Fruit fly (Drosophila melanogaster): ENCODE data around the gene Remo.

DNA sequence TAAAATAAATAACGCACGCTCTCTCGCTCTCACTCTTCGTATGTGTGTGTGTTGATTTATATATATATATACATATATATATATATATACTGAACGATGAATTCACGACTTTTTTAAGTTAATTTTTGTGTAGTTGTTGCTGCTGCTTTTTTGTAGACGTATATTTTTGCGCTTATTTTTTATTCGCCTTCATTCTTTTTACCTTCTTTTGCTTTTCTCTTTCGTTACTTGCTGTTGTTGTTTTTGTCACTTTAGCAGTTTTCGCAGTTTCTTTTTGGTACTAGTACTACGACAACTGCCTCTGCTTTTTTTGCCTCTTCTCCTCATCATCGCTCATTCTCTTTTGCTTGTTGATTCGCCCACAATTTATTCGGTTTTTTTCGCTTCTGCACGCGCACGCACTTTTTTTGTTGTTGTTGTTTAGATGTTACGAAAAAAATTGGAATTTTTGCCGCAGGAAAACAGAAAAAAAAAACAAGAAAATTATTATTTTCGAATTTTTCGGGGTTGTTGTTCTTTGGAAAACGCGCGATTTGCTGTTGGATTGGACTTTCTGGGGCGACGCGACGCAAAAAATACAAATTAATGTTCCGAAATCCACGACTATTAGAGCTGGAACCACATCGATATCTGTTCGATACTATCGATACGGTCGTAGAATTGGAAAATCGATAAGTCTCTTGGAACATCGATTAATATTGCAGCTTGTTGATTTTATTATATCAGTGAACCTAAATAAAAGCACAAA lies 2.7 kb upstream of the Remo start, which contains the start of the genes HDAC4 and CG15743:
- TF ChIP-seq Dll (optimal IDR thresholded peaks at IDR 0.05): no peak
- TF ChIP-seq psq (optimal IDR thresholded peaks at IDR 0.05): no peak
- TF ChIP-seq pan (optimal IDR thresholded peaks at IDR 0.05): no peak
- no peak for TF ChIP-seq CG8478 (optimal IDR thresholded peaks at IDR 0.05)

Data from whole organism.